Worm (Caenorhabditis elegans): ENCODE data around the gene pgp-5.

DNA sequence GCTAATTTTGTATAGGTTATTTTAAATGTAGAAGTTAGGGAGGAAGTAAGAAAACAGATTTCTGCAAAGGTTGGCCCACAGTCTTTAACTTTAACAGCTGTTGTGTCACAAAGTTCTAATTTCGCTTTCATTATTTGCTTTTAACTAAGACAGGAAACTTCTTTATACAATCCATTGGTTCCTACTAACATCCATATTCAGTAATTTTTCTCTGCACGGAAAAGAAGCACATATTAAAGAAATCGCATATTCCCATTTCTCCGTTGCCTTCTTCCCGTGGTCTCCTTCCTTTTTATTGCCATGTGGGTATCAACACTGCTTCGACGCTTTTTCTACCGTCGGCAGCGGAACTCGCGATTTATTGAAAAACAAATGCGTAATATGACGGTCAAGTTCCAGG lies 22.9 kb upstream of the pgp-5 start, which contains the start of gene T21E8.6:
- TF ChIP-seq ama-1 (optimal IDR thresholded peaks at IDR 0.05) (no peak), ceh-36 (tag; optimal IDR thresholded peaks at IDR 0.05) (no peak), hmbx-1 (tag; optimal IDR thresholded peaks at IDR 0.05) (no peak), ceh-13 (GFP tag; optimal IDR thresholded peaks at IDR 0.05) (no peak), flt-1 (GFP tag; IDR thresholded peaks at IDR 0.05) (no peak), B0310.2 (tag; optimal IDR thresholded peaks at IDR 0.05) (no peak)
